Worm (Caenorhabditis elegans) whole organism, young adult: ENCODE data around the gene C06E1.7.

ENCODE experiments used
- C17E4.6 ChIP-seq: fragments of 200-800 bp; sonication (Bioruptor generic); IDR thresholded peaks from 2 replicates; pipeline ENCODE4 v1.3.6; 2022; ENCODE audit warnings: missing genetic modification reagents, missing genetic modification characterization, missing compliant biosample characterization
- D2030.7 ChIP-seq: fragments of 200-800 bp; sonication (Bioruptor generic); IDR thresholded peaks from 2 replicates; pipeline ENCODE4 v1.3.6; 2022; ENCODE audit warnings: missing genetic modification reagents, missing genetic modification characterization, missing compliant biosample characterization
- F10E7.11 ChIP-seq: sonication (generic microtip); optimal IDR thresholded peaks from 2 replicates; lab custom pipeline; 2017; ENCODE audit warnings: mild to moderate bottlenecking, missing genetic modification characterization, moderate library complexity, missing compliant biosample characterization
- F23B12.7 ChIP-seq: sonication (generic microtip); optimal IDR thresholded peaks from 2 replicates; lab custom pipeline; 2017; ENCODE audit warnings: missing genetic modification characterization, mild to moderate bottlenecking, missing compliant biosample characterization, antibody characterized with exemption, moderate library complexity; ENCODE audit not compliant: insufficient read depth
- F37B4.10 ChIP-seq: fragments of 200-800 bp; sonication (Bioruptor generic); IDR thresholded peaks from 2 replicates; pipeline ENCODE4 v1.3.6; 2022; ENCODE audit warnings: missing genetic modification characterization, missing compliant biosample characterization
- F39B2.1 ChIP-seq: fragments of 200-800 bp; sonication (Bioruptor generic); IDR thresholded peaks from 2 replicates; pipeline ENCODE4 v1.3.6; 2022; ENCODE audit warnings: missing genetic modification reagents, missing genetic modification characterization, missing compliant biosample characterization
- F49E8.2 ChIP-seq: sonication (generic microtip); optimal IDR thresholded peaks from 3 replicates; lab custom pipeline; 2017; ENCODE audit warnings: missing genetic modification characterization, mild to moderate bottlenecking, missing compliant biosample characterization, antibody characterized with exemption, moderate library complexity; ENCODE audit not compliant: insufficient read depth
- F52B5.7 ChIP-seq: sonication (generic microtip); optimal IDR thresholded peaks from 2 replicates; lab custom pipeline; 2016; ENCODE audit warnings: mild to moderate bottlenecking, missing genetic modification characterization, missing compliant biosample characterization
- F55B11.4 ChIP-seq: sonication (generic microtip); optimal IDR thresholded peaks from 2 replicates; lab custom pipeline; 2016; ENCODE audit warnings: missing compliant biosample characterization, missing genetic modification characterization, borderline replicate concordance; ENCODE audit not compliant: insufficient read depth
- F57A8.1 ChIP-seq: fragments of 200-800 bp; sonication (Bioruptor generic); optimal IDR thresholded peaks from 2 replicates; lab custom pipeline; 2018; ENCODE audit warnings: mild to moderate bottlenecking, missing genetic modification characterization, moderate library complexity, missing compliant biosample characterization
- F57C9.4 ChIP-seq: sonication (generic microtip); optimal IDR thresholded peaks from 2 replicates; lab custom pipeline; 2017; ENCODE audit warnings: mild to moderate bottlenecking, missing genetic modification characterization, missing compliant biosample characterization
- K12H6.12 ChIP-seq: fragments of 200-800 bp; sonication (Bioruptor generic); optimal IDR thresholded peaks from 2 replicates; lab custom pipeline; 2018; ENCODE audit warnings: mild to moderate bottlenecking, missing genetic modification characterization, missing compliant biosample characterization
- Y53G8AR.9 ChIP-seq: fragments of 200-800 bp; sonication (Bioruptor generic); conservative IDR thresholded peaks from 2 replicates; pipeline ENCODE4 v1.3.6; 2022; ENCODE audit warnings: missing genetic modification reagents, missing genetic modification characterization, missing compliant biosample characterization
- Y56A3A.18 ChIP-seq: fragments of 200-800 bp; sonication (Bioruptor generic); IDR thresholded peaks from 2 replicates; pipeline ENCODE4 v1.3.6; 2022; ENCODE audit warnings: missing genetic modification reagents, missing genetic modification characterization, missing compliant biosample characterization
- Y95B8A.8 ChIP-seq: fragments of 200-800 bp; sonication (Bioruptor generic); IDR thresholded peaks from 2 replicates; pipeline ENCODE4 v1.3.6; 2022; ENCODE audit warnings: missing genetic modification reagents, missing genetic modification characterization, missing compliant biosample characterization
- akir-1 ChIP-seq: fragments of 200-800 bp; sonication (Bioruptor generic); optimal IDR thresholded peaks from 2 replicates; lab custom pipeline; 2018; ENCODE audit warnings: mild to moderate bottlenecking, missing genetic modification characterization, moderate library complexity, missing compliant biosample characterization
- aptf-2 ChIP-seq: fragments of 200-800 bp; sonication (Bioruptor generic); conservative IDR thresholded peaks from 2 replicates; pipeline ENCODE4 v1.3.6; 2022; ENCODE audit warnings: missing genetic modification reagents, missing genetic modification characterization, missing compliant biosample characterization
- attf-3 ChIP-seq: fragments of 200-800 bp; sonication (Bioruptor generic); conservative IDR thresholded peaks from 2 replicates; pipeline ENCODE4 v1.3.6; 2022; ENCODE audit warnings: missing genetic modification reagents, missing genetic modification characterization, missing compliant biosample characterization
- cebp-2 ChIP-seq: fragments of 200-800 bp; sonication (Bioruptor generic); IDR thresholded peaks from 2 replicates; pipeline ENCODE4 v1.3.6; 2022; ENCODE audit warnings: missing genetic modification characterization, missing compliant biosample characterization
- ceh-91 ChIP-seq: fragments of 200-800 bp; sonication (Bioruptor generic); IDR thresholded peaks from 2 replicates; pipeline ENCODE4 v1.3.6; 2022; ENCODE audit warnings: missing genetic modification reagents, missing genetic modification characterization, missing compliant biosample characterization
- chd-7 ChIP-seq: sonication (generic microtip); optimal IDR thresholded peaks from 2 replicates; lab custom pipeline; 2016; ENCODE audit warnings: mild to moderate bottlenecking, missing genetic modification characterization, moderate library complexity, missing compliant biosample characterization
- die-1 ChIP-seq: sonication (generic microtip); optimal IDR thresholded peaks from 2 replicates; lab custom pipeline; 2016; ENCODE audit warnings: missing genotype, mild to moderate bottlenecking, missing genetic modification characterization, missing compliant biosample characterization
- gei-17 ChIP-seq: fragments of 200-800 bp; sonication (Bioruptor generic); optimal IDR thresholded peaks from 2 replicates; lab custom pipeline; 2018; ENCODE audit warnings: mild to moderate bottlenecking, missing genetic modification characterization, missing compliant biosample characterization
- hlh-26 ChIP-seq: fragments of 200-800 bp; sonication (Bioruptor generic); conservative IDR thresholded peaks from 2 replicates; pipeline ENCODE4 v1.3.6; 2022; ENCODE audit warnings: missing genetic modification reagents, missing genetic modification characterization, missing compliant biosample characterization
- hmg-20 ChIP-seq: fragments of 200-800 bp; sonication (Bioruptor generic); IDR thresholded peaks from 2 replicates; pipeline ENCODE4 v1.3.6; 2022; ENCODE audit warnings: missing genetic modification reagents, missing genetic modification characterization, missing compliant biosample characterization
- hrde-1 ChIP-seq: sonication (generic microtip); optimal IDR thresholded peaks from 2 replicates; lab custom pipeline; 2016; ENCODE audit warnings: missing genetic modification characterization, mild to moderate bottlenecking, missing compliant biosample characterization, moderate library complexity, missing genotype, missing genetic modification reagents, borderline replicate concordance
- hsf-1 ChIP-seq: fragments of 200-800 bp; sonication (Bioruptor generic); IDR thresholded peaks from 2 replicates; pipeline ENCODE4 v1.3.6; 2022; ENCODE audit warnings: missing genetic modification reagents, missing genetic modification characterization, missing compliant biosample characterization
- lag-1 ChIP-seq: fragments of 200-800 bp; sonication (Bioruptor generic); IDR thresholded peaks from 2 replicates; pipeline ENCODE4 v1.3.6; 2022; ENCODE audit warnings: missing genetic modification reagents, missing genetic modification characterization, missing compliant biosample characterization
- let-607 ChIP-seq, 2 experiments: fragments of 200-800 bp in 1 of 2; sonication (Bioruptor generic) in 1 of 2; sonication (generic microtip) in 1 of 2; optimal IDR thresholded peaks; 2 replicates each; lab custom pipeline; 2016 to 2018; ENCODE audit warnings: mild to moderate bottlenecking in 2 of 2, missing compliant biosample characterization in 2 of 2, missing genetic modification characterization in 2 of 2, moderate library complexity in 2 of 2, missing genotype in 1 of 2
- lir-1 ChIP-seq: fragments of 200-800 bp; sonication (Bioruptor generic); conservative IDR thresholded peaks from 2 replicates; pipeline ENCODE4 v1.3.6; 2022; ENCODE audit warnings: missing genetic modification reagents, missing genetic modification characterization, missing compliant biosample characterization
- lsl-1 ChIP-seq: fragments of 200-800 bp; sonication (Bioruptor generic); optimal IDR thresholded peaks from 2 replicates; lab custom pipeline; 2018; ENCODE audit warnings: mild to moderate bottlenecking, missing genetic modification characterization, moderate library complexity, missing compliant biosample characterization
- mes-4 ChIP-seq: sonication (generic microtip); optimal IDR thresholded peaks from 2 replicates; lab custom pipeline; 2016; ENCODE audit warnings: missing genotype, missing genetic modification characterization, missing compliant biosample characterization
- nhr-179 ChIP-seq: sonication (generic microtip); optimal IDR thresholded peaks from 2 replicates; lab custom pipeline; 2016; ENCODE audit warnings: mild to moderate bottlenecking, missing genetic modification characterization, missing compliant biosample characterization
- nhr-27 ChIP-seq: fragments of 200-800 bp; sonication (Bioruptor generic); optimal IDR thresholded peaks from 2 replicates; lab custom pipeline; 2018; ENCODE audit warnings: mild to moderate bottlenecking, missing genetic modification characterization, moderate library complexity, missing compliant biosample characterization
- nhr-90 ChIP-seq: sonication (generic microtip); optimal IDR thresholded peaks from 2 replicates; lab custom pipeline; 2016; ENCODE audit warnings: missing genotype, mild to moderate bottlenecking, missing genetic modification characterization, missing compliant biosample characterization
- repo-1 ChIP-seq: sonication (generic microtip); optimal IDR thresholded peaks from 2 replicates; lab custom pipeline; 2017; ENCODE audit warnings: mild to moderate bottlenecking, missing genetic modification characterization, missing compliant biosample characterization
- sdz-38 ChIP-seq: sonication (generic microtip); optimal IDR thresholded peaks from 2 replicates; lab custom pipeline; 2016; ENCODE audit warnings: missing genotype, missing genetic modification characterization, missing compliant biosample characterization
- sea-2 ChIP-seq: fragments of 200-800 bp; sonication (Bioruptor generic); IDR thresholded peaks from 2 replicates; pipeline ENCODE4 v1.3.6; 2022; ENCODE audit warnings: missing genetic modification characterization, missing compliant biosample characterization
- somi-1 ChIP-seq: fragments of 200-800 bp; sonication (Bioruptor generic); optimal IDR thresholded peaks from 2 replicates; lab custom pipeline; 2018; ENCODE audit warnings: mild to moderate bottlenecking, missing genetic modification characterization, missing compliant biosample characterization
- sptf-2 ChIP-seq: fragments of 200-800 bp; sonication (Bioruptor generic); optimal IDR thresholded peaks from 2 replicates; lab custom pipeline; 2018; ENCODE audit warnings: mild to moderate bottlenecking, missing genetic modification characterization, missing compliant biosample characterization
- tbx-9 ChIP-seq: sonication (generic microtip); optimal IDR thresholded peaks from 2 replicates; lab custom pipeline; 2016; ENCODE audit warnings: borderline replicate concordance, missing genetic modification characterization, inconsistent platforms, missing compliant biosample characterization
- unc-130 ChIP-seq: sonication (generic microtip); optimal IDR thresholded peaks from 2 replicates; lab custom pipeline; 2016; ENCODE audit warnings: missing genetic modification reagents, missing genetic modification characterization, missing compliant biosample characterization
- zim-3 ChIP-seq: sonication (generic microtip); optimal IDR thresholded peaks from 2 replicates; lab custom pipeline; 2017; ENCODE audit warnings: mild to moderate bottlenecking, missing genetic modification characterization, moderate library complexity, missing compliant biosample characterization
- ztf-18 ChIP-seq: sonication (generic microtip); optimal IDR thresholded peaks from 2 replicates; lab custom pipeline; 2016; ENCODE audit warnings: missing genotype, mild to moderate bottlenecking, missing genetic modification characterization, missing compliant biosample characterization
- ztf-22 ChIP-seq: fragments of 200-800 bp; sonication (Bioruptor generic); optimal IDR thresholded peaks from 2 replicates; lab custom pipeline; 2018; ENCODE audit warnings: mild to moderate bottlenecking, missing genetic modification characterization, moderate library complexity, missing compliant biosample characterization
- ztf-26 ChIP-seq: sonication (generic microtip); optimal IDR thresholded peaks from 2 replicates; lab custom pipeline; 2017; ENCODE audit warnings: missing genetic modification characterization, missing compliant biosample characterization

C06E1.7 gene

DNA sequence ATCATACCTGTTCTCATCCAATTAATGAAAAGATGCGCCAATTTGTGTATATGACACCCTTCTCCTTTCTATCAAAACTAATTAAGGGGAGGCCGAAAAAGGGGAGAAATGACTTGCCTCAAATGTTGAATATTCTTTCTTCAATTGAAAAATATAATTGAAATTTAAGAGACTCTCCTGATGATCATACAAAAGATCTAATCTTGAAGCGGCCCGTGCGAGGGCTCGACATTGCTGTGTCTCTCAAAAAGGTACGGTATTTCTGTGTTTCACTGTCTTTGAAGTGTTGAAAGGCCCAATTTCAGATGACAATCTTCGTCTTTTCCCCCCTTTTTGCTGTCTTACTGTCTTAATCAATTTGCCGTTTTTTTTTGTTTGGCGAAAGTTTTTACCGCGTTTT lies 27.5 kb upstream of the C06E1.7 start:
- TF ChIP-seq lag-1 (no peak), Y95B8A.8 (GFP tag; lab: Robert Waterston, UW) (no peak), aptf-2 (GFP tag; lab: Robert Waterston, UW) (no peak), somi-1 (no peak), ztf-18 (tag; lab: Kevin White, UChicago) (no peak), tbx-9 (tag; lab: Kevin White, UChicago) (no peak), nhr-179 (tag; lab: Kevin White, UChicago) (no peak), mes-4 (tag; lab: Kevin White, UChicago) (no peak), ceh-91 (GFP tag; lab: Robert Waterston, UW) (no peak), hrde-1 (tag; lab: Kevin White, UChicago) (no peak), die-1 (tag; lab: Kevin White, UChicago) (no peak), akir-1 (GFP tag; lab: Kevin White, UChicago) (no peak), chd-7 (tag; lab: Kevin White, UChicago) (no peak), F52B5.7 (tag; lab: Kevin White, UChicago) (no peak), nhr-90 (no peak), let-607 (tag; optimal IDR thresholded peaks at IDR 0.05; lab: Kevin White, UChicago) (no peak), F55B11.4 (tag; lab: Kevin White, UChicago) (no peak), F10E7.11 (tag; lab: Kevin White, UChicago) (no peak)

DNA sequence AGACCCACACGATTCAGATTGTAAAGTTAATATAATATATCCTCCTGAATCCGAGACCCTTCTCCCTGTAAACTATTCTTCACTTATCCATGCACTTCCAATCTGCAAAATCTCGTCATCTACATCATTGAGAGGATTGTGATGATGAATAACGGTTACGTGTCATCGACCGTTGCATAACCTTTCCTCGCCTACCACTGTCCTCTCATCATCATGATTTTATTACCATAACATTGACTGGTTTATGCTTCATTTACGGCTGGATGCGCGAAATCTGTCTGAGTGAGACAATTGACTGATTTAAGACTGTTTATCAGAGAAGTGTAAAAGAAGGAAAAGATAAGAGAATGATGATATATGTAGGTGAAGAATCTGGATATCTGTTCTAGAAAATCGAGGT lies 26.7 kb upstream of the C06E1.7 start:
- TF ChIP-seq hsf-1 (GFP tag; lab: Robert Waterston, UW) (no peak), C17E4.6 (GFP tag; lab: Robert Waterston, UW) (no peak), sdz-38 (tag; lab: Kevin White, UChicago) (no peak), K12H6.12 (tag; lab: Kevin White, UChicago) (no peak), unc-130 (GFP tag; lab: Kevin White, UChicago) (no peak), Y56A3A.18 (GFP tag; lab: Robert Waterston, UW) (no peak), attf-3 (GFP tag; lab: Robert Waterston, UW) (no peak), F39B2.1 (no peak), D2030.7 (GFP tag; lab: Robert Waterston, UW) (no peak), F49E8.2 (tag; lab: Kevin White, UChicago) (no peak), sptf-2 (GFP tag; lab: Kevin White, UChicago) (no peak), nhr-27 (tag; lab: Kevin White, UChicago) (no peak), lir-1 (GFP tag; lab: Robert Waterston, UW) (no peak), repo-1 (tag; lab: Kevin White, UChicago) (no peak), hmg-20 (GFP tag; lab: Robert Waterston, UW) (no peak), F23B12.7 (tag; lab: Kevin White, UChicago) (no peak)

DNA sequence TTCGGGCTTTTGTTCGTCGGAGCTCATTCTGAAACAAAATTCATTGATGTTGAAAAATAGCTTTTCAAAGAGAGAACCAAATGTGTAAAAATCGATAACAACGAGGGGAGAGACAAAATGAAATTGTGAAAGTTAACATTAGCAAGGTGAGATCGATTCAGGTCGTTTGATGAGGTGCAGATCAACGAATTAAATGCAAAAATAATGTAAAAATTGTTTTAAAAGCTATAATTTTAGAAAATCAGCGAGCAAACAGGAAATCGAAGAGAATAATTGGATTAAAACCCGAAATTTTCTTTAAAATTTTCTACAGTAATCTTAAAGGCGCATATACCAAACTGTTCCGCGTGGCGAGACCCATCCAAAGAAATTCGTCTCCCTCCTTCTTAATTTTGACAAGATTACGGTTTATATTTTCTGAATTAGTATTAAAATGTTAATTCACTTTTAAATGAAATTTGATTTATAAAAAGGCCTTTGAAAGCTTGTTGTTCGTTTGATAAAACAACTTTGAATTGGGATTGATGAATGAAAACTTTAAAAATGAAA lies 25.0 kb upstream of the C06E1.7 start, which contains the start of gene C13G5.2:
C13G5.2 (minus strand) TSS at position 51 of the 549 bp plus-strand sequence.
- TF ChIP-seq gei-17 (no peak), lsl-1 (GFP tag; lab: Kevin White, UChicago) (peak; percentile 94), sea-2 (GFP tag; lab: Robert Waterston, UW) (no peak), F57C9.4 (no peak), mes-4 (tag; lab: Kevin White, UChicago) (no peak), unc-130 (GFP tag; lab: Kevin White, UChicago) (no peak), F37B4.10 (GFP tag; lab: Robert Waterston, UW) (no peak), hlh-26 (GFP tag; lab: Robert Waterston, UW) (no peak), lir-1 (GFP tag; lab: Robert Waterston, UW) (no peak), ceh-91 (GFP tag; lab: Robert Waterston, UW) (no peak), ztf-22 (GFP tag; lab: Kevin White, UChicago) (no peak), Y53G8AR.9 (GFP tag; lab: Robert Waterston, UW) (no peak), ztf-26 (tag; lab: Kevin White, UChicago) (no peak), nhr-27 (tag; lab: Kevin White, UChicago) (no peak), cebp-2 (no peak), F57A8.1 (GFP tag; lab: Kevin White, UChicago) (no peak), zim-3 (tag; lab: Kevin White, UChicago) (no peak)
